Fruit fly (Drosophila melanogaster) whole organism, embryonic: ENCODE results near the gene Src64B.

ENCODE experiments used
- Bdp1 ChIP-seq: fragments of 200-800 bp; sonication (Bioruptor generic); optimal IDR thresholded peaks from 3 replicates; lab custom pipeline; 2016; ENCODE audit warnings: missing biosample characterization, missing genetic modification characterization
- C15 ChIP-seq: fragments of 200-800 bp; sonication (Bioruptor generic); IDR thresholded peaks from 3 replicates; pipeline ENCODE4 v1.3.6; 2022; ENCODE audit warnings: missing biosample characterization, missing genetic modification characterization
- CG10147 ChIP-seq: fragments of 200-800 bp; sonication (Bioruptor generic); optimal IDR thresholded peaks from 2 replicates; lab custom pipeline; 2019; ENCODE audit warnings: missing biosample characterization, mild to moderate bottlenecking, missing genetic modification characterization, moderate library complexity
- CG10267 ChIP-seq: fragments of 200-800 bp; sonication (Bioruptor generic); optimal IDR thresholded peaks from 2 replicates; lab custom pipeline; 2018; ENCODE audit warnings: missing biosample characterization, mild to moderate bottlenecking, missing genetic modification characterization, moderate library complexity
- CG10979 ChIP-seq: fragments of 200-800 bp; sonication (Bioruptor generic); optimal IDR thresholded peaks from 2 replicates; lab custom pipeline; 2018; ENCODE audit warnings: missing biosample characterization, mild to moderate bottlenecking, missing genetic modification characterization, moderate library complexity
- CG11085 ChIP-seq: fragments of 200-800 bp; sonication (Bioruptor generic); IDR thresholded peaks from 2 replicates; pipeline ENCODE4 v1.3.6; 2022; ENCODE audit warnings: missing biosample characterization, missing genetic modification characterization
- CG12104 ChIP-seq: fragments of 200-800 bp; sonication (Bioruptor generic); optimal IDR thresholded peaks from 3 replicates; lab custom pipeline; 2016; ENCODE audit warnings: missing biosample characterization, missing genetic modification characterization
- CG12219 ChIP-seq: fragments of 200-800 bp; sonication (Bioruptor generic); optimal IDR thresholded peaks from 3 replicates; lab custom pipeline; 2018; ENCODE audit warnings: missing biosample characterization, mild to moderate bottlenecking, missing genetic modification characterization
- CG13624 ChIP-seq: fragments of 200-800 bp; sonication (Bioruptor generic); optimal IDR thresholded peaks from 2 replicates; lab custom pipeline; 2016; ENCODE audit warnings: missing biosample characterization, missing genetic modification characterization
- CG14710 ChIP-seq: fragments of 200-800 bp; sonication (Bioruptor generic); optimal IDR thresholded peaks from 3 replicates; lab custom pipeline; 2019; ENCODE audit warnings: missing biosample characterization, mild to moderate bottlenecking, missing genetic modification characterization, moderate library complexity
- CG17361 ChIP-seq: fragments of 200-800 bp; sonication (Bioruptor generic); IDR thresholded peaks from 3 replicates; pipeline ENCODE4 v1.3.6; 2022; ENCODE audit warnings: missing biosample characterization, missing genetic modification characterization
- CG18619 ChIP-seq: fragments of 200-800 bp; sonication (Bioruptor generic); optimal IDR thresholded peaks from 3 replicates; lab custom pipeline; 2017; ENCODE audit warnings: missing biosample characterization, mild to moderate bottlenecking, missing genetic modification characterization
- CG2889 ChIP-seq: fragments of 200-800 bp; sonication (Bioruptor generic); IDR thresholded peaks from 3 replicates; pipeline ENCODE4 v1.3.6; 2022; ENCODE audit warnings: missing biosample characterization, missing genetic modification characterization
- CG3065 ChIP-seq: fragments of 200-800 bp; sonication (Bioruptor generic); optimal IDR thresholded peaks from 2 replicates; lab custom pipeline; 2016; ENCODE audit warnings: missing biosample characterization, missing genetic modification characterization
- CG33213 ChIP-seq: fragments of 200-800 bp; sonication (Bioruptor generic); optimal IDR thresholded peaks from 3 replicates; lab custom pipeline; 2016; ENCODE audit warnings: missing biosample characterization, missing genetic modification characterization
- CG4404 ChIP-seq: fragments of 200-800 bp; sonication (Bioruptor generic); IDR thresholded peaks from 2 replicates; pipeline ENCODE4 v1.3.6; 2022; ENCODE audit warnings: missing biosample characterization, missing genetic modification characterization
- CG5953 ChIP-seq: fragments of 200-800 bp; sonication (Bioruptor generic); IDR thresholded peaks from 2 replicates; pipeline ENCODE4 v1.3.6; 2022; ENCODE audit warnings: missing biosample characterization, missing genetic modification characterization
- CG6254 ChIP-seq: fragments of 200-800 bp; sonication (Bioruptor generic); optimal IDR thresholded peaks from 3 replicates; lab custom pipeline; 2017; ENCODE audit warnings: mild to moderate bottlenecking, missing biosample characterization, missing genetic modification reagents, missing genetic modification characterization
- CG6854 ChIP-seq: fragments of 200-800 bp; sonication (Bioruptor generic); optimal IDR thresholded peaks from 3 replicates; lab custom pipeline; 2017; ENCODE audit warnings: missing biosample characterization, mild to moderate bottlenecking, missing genetic modification characterization
- CG8359 ChIP-seq: fragments of 200-800 bp; sonication (Bioruptor generic); optimal IDR thresholded peaks from 2 replicates; lab custom pipeline; 2017; ENCODE audit warnings: missing biosample characterization, mild to moderate bottlenecking, missing genetic modification characterization, borderline replicate concordance
- CG9797 ChIP-seq: fragments of 200-800 bp; sonication (Bioruptor generic); optimal IDR thresholded peaks from 3 replicates; lab custom pipeline; 2018; ENCODE audit warnings: missing biosample characterization, mild to moderate bottlenecking, missing genetic modification characterization
- D ChIP-seq, 2 experiments: fragments of 200-800 bp in 1 of 2; fragments of >200 bp in 1 of 2; sonication (Bioruptor generic) in 1 of 2; optimal IDR thresholded peaks; 2 replicates in 1 of 2; 3 replicates in 1 of 2; lab custom pipeline; 2017; ENCODE audit warnings: mild to moderate bottlenecking in 1 of 2, missing biosample characterization in 1 of 2, missing genetic modification characterization in 1 of 2, missing genetic modification reagents in 1 of 2
- Doc3 ChIP-seq: fragments of 200-800 bp; sonication (Bioruptor generic); IDR thresholded peaks from 3 replicates; pipeline ENCODE4 v1.3.6; 2022; ENCODE audit warnings: missing biosample characterization, missing genetic modification characterization; ENCODE audit not compliant: partially characterized antibody
- ERR ChIP-seq: fragments of 200-800 bp; sonication (Bioruptor generic); optimal IDR thresholded peaks from 2 replicates; lab custom pipeline; 2016; ENCODE audit warnings: missing biosample characterization, missing genetic modification characterization
- HLH54F ChIP-seq: fragments of 200-800 bp; sonication (Bioruptor generic); optimal IDR thresholded peaks from 3 replicates; lab custom pipeline; 2016; ENCODE audit warnings: missing biosample characterization, missing genetic modification characterization
- Hr51 ChIP-seq, 2 experiments: fragments of 200-800 bp; sonication (Bioruptor generic); optimal IDR thresholded peaks; 2 replicates in 1 of 2; 3 replicates in 1 of 2; lab custom pipeline; 2016 to 2018; ENCODE audit warnings: missing biosample characterization in 2 of 2, missing genetic modification characterization in 2 of 2, mild to moderate bottlenecking in 1 of 2, moderate library complexity in 1 of 2
- Max ChIP-seq: fragments of 200-800 bp; sonication (Bioruptor generic); optimal IDR thresholded peaks from 2 replicates; lab custom pipeline; 2016; ENCODE audit warnings: missing biosample characterization, mild to moderate bottlenecking, missing genetic modification characterization
- Rx ChIP-seq: fragments of 200-800 bp; sonication (Bioruptor generic); IDR thresholded peaks from 2 replicates; pipeline ENCODE4 v1.3.6; 2022; ENCODE audit warnings: missing biosample characterization, missing genetic modification characterization
- Stat92E ChIP-seq, 3 experiments: fragments of >200 bp in 2 of 3; fragments of 200-800 bp in 1 of 3; sonication (Bioruptor generic) in 1 of 3; optimal IDR thresholded peaks; 2 replicates each; lab custom pipeline; 2017 to 2019; ENCODE audit warnings: missing biosample characterization in 3 of 3, missing genetic modification characterization in 3 of 3, mild to moderate bottlenecking in 1 of 3, moderate library complexity in 1 of 3
- ap ChIP-seq: fragments of 200-800 bp; sonication (Bioruptor generic); IDR thresholded peaks from 2 replicates; pipeline ENCODE4 v1.3.6; 2022; ENCODE audit warnings: missing biosample characterization, missing genetic modification characterization
- ara ChIP-seq: fragments of 200-800 bp; sonication (Bioruptor generic); IDR thresholded peaks from 2 replicates; pipeline ENCODE4 v1.3.6; 2022; ENCODE audit warnings: missing biosample characterization, missing genetic modification characterization
- bbx ChIP-seq: fragments of 200-800 bp; sonication (Bioruptor generic); IDR thresholded peaks from 2 replicates; pipeline ENCODE4 v1.3.6; 2022; ENCODE audit warnings: missing biosample characterization, missing genetic modification characterization; ENCODE audit not compliant: partially characterized antibody
- chif ChIP-seq, 2 experiments: fragments of 200-800 bp; sonication (Bioruptor generic); optimal IDR thresholded peaks; 3 replicates each; lab custom pipeline; 2016; ENCODE audit warnings: missing biosample characterization in 2 of 2, missing genetic modification characterization in 2 of 2
- crc ChIP-seq: fragments of 200-800 bp; sonication (Bioruptor generic); optimal IDR thresholded peaks from 2 replicates; lab custom pipeline; 2016; ENCODE audit warnings: missing biosample characterization, missing genetic modification characterization
- croc ChIP-seq: fragments of 200-800 bp; sonication (Bioruptor generic); conservative IDR thresholded peaks from 3 replicates; pipeline ENCODE4 v1.3.6; 2022; ENCODE audit warnings: missing biosample characterization, missing genetic modification characterization
- da ChIP-seq: fragments of 200-800 bp; sonication (Bioruptor generic); optimal IDR thresholded peaks from 2 replicates; lab custom pipeline; 2016; ENCODE audit warnings: missing biosample characterization, missing genetic modification characterization
- fd102C ChIP-seq: fragments of 200-800 bp; sonication (Bioruptor generic); optimal IDR thresholded peaks from 2 replicates; lab custom pipeline; 2018; ENCODE audit warnings: missing biosample characterization, mild to moderate bottlenecking, missing genetic modification characterization, moderate library complexity
- kah ChIP-seq: fragments of 200-800 bp; sonication (Bioruptor generic); optimal IDR thresholded peaks from 2 replicates; lab custom pipeline; 2018; ENCODE audit warnings: missing biosample characterization, mild to moderate bottlenecking, missing genetic modification characterization
- knrl ChIP-seq: fragments of 200-800 bp; sonication (Bioruptor generic); IDR thresholded peaks from 3 replicates; pipeline ENCODE4 v1.3.6; 2022; ENCODE audit warnings: missing biosample characterization, missing genetic modification characterization; ENCODE audit not compliant: partially characterized antibody
- lmd ChIP-seq: fragments of 200-800 bp; sonication (Bioruptor generic); IDR thresholded peaks from 2 replicates; pipeline ENCODE4 v1.3.6; 2022; ENCODE audit warnings: missing biosample characterization, missing genetic modification characterization
- oc ChIP-seq: fragments of 200-800 bp; sonication (Bioruptor generic); optimal IDR thresholded peaks from 2 replicates; lab custom pipeline; 2018; ENCODE audit warnings: missing biosample characterization, mild to moderate bottlenecking, missing genetic modification characterization, moderate library complexity
- psq ChIP-seq: fragments of 200-800 bp; sonication (Bioruptor generic); optimal IDR thresholded peaks from 2 replicates; lab custom pipeline; 2017; ENCODE audit warnings: missing biosample characterization, missing genetic modification characterization
- ranshi ChIP-seq: fragments of 200-800 bp; sonication (Bioruptor generic); IDR thresholded peaks from 2 replicates; pipeline ENCODE4 v1.3.6; 2022; ENCODE audit warnings: missing biosample characterization, missing genetic modification characterization
- repo ChIP-seq: fragments of 200-800 bp; sonication (Bioruptor generic); optimal IDR thresholded peaks from 2 replicates; lab custom pipeline; 2016; ENCODE audit warnings: missing biosample characterization, missing genetic modification characterization
- salm ChIP-seq: fragments of 200-800 bp; sonication (Bioruptor generic); optimal IDR thresholded peaks from 2 replicates; lab custom pipeline; 2018; ENCODE audit warnings: missing biosample characterization, mild to moderate bottlenecking, missing genetic modification characterization
- shn ChIP-seq: fragments of 200-800 bp; sonication (Bioruptor generic); optimal IDR thresholded peaks from 3 replicates; lab custom pipeline; 2016; ENCODE audit warnings: missing biosample characterization, missing genetic modification characterization
- so ChIP-seq: fragments of 200-800 bp; sonication (Bioruptor generic); IDR thresholded peaks from 3 replicates; pipeline ENCODE4 v1.3.6; 2022; ENCODE audit warnings: missing biosample characterization, missing genetic modification characterization
- unpg ChIP-seq: fragments of 200-800 bp; sonication (Bioruptor generic); optimal IDR thresholded peaks from 3 replicates; lab custom pipeline; 2018; ENCODE audit warnings: missing biosample characterization, mild to moderate bottlenecking, missing genetic modification characterization, moderate library complexity
- zen2 ChIP-seq: fragments of 200-800 bp; sonication (Bioruptor generic); IDR thresholded peaks from 3 replicates; pipeline ENCODE4 v1.3.6; 2022; ENCODE audit warnings: missing biosample characterization, missing genetic modification characterization; ENCODE audit not compliant: partially characterized antibody
- zfh1 ChIP-seq: fragments of 200-800 bp; sonication (Bioruptor generic); IDR thresholded peaks from 3 replicates; pipeline ENCODE4 v1.3.6; 2022; ENCODE audit warnings: missing biosample characterization, missing genetic modification characterization

The Src64B gene

DNA sequence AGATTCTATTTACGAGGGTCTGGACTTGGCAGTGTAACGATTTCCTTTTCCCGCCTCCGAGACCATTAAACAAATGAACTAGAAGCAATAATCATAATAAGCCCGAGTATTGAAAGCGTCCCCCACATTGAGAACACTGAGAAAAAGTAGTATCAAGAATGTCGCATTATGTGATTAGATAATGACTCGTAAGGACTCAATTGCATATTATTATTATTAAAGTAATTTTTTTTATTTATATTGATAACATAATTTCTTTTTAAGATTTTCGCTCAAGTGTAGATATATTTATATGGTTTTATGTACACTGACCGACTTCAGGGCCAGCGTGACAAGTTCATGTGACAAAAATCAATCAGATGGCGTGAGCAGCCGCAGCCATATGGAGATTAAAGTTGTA lies 22.6 kb downstream of the Src64B start (continued):
- TF ChIP-seq CG6254 (GFP tag; lab: Kevin White, UChicago), result peak; percentile 12
- no peak for TF ChIP-seq shn (GFP tag; lab: Kevin White, UChicago)
- no peak for TF ChIP-seq CG5953 (GFP tag; lab: Robert Waterston, UW)
- TF ChIP-seq lmd (GFP tag; lab: Robert Waterston, UW), result peak; percentile 55
- peak in 1 of 2 experiments; percentile 62 for TF ChIP-seq Hr51 (GFP tag; optimal IDR thresholded peaks at IDR 0.05; lab: Kevin White, UChicago)
- peak; percentile 19 for TF ChIP-seq oc (tag; lab: Kevin White, UChicago)
- no peak for TF ChIP-seq CG3065 (GFP tag; lab: Kevin White, UChicago)
- no peak for TF ChIP-seq CG6854 (GFP tag; lab: Kevin White, UChicago)
- TF ChIP-seq ERR, result no peak
- no peak for TF ChIP-seq chif (GFP tag; optimal IDR thresholded peaks at IDR 0.05; lab: Kevin White, UChicago)
- peak; percentile 36 for TF ChIP-seq CG14710
- TF ChIP-seq salm, result no peak
- no peak for TF ChIP-seq knrl (GFP tag; lab: Robert Waterston, UW)
- peak; percentile 69 for TF ChIP-seq unpg (GFP tag; lab: Kevin White, UChicago)
- no peak for TF ChIP-seq CG4404 (GFP tag; lab: Robert Waterston, UW)
- no peak for TF ChIP-seq repo
- TF ChIP-seq CG33213 (GFP tag; lab: Kevin White, UChicago), result no peak
- no peak for TF ChIP-seq Max (GFP tag; lab: Kevin White, UChicago)
- TF ChIP-seq Bdp1 (GFP tag; lab: Kevin White, UChicago), result no peak
- no peak for TF ChIP-seq CG12104 (GFP tag; lab: Kevin White, UChicago)
- TF ChIP-seq HLH54F (GFP tag; lab: Kevin White, UChicago), result no peak
- no peak for TF ChIP-seq Rx (GFP tag; lab: Robert Waterston, UW)
- peak; percentile 42 for TF ChIP-seq ara (GFP tag; lab: Robert Waterston, UW)
- no peak for TF ChIP-seq CG11085 (GFP tag; lab: Robert Waterston, UW)
- TF ChIP-seq CG10979 (tag; lab: Kevin White, UChicago), result peak; percentile 54
- peak; percentile 40; the same call in 1 of the 2 replicates for TF ChIP-seq ranshi
- TF ChIP-seq C15 (GFP tag; lab: Robert Waterston, UW), result no peak
- no peak for TF ChIP-seq kah (GFP tag; lab: Kevin White, UChicago)
- peak; percentile 57 for TF ChIP-seq ap (GFP tag; lab: Robert Waterston, UW)
- TF ChIP-seq crc, result no peak
- 0 out of 3 replicates have a peak, but pooled peaks have one; percentile 36 for TF ChIP-seq zfh1
- no peak for TF ChIP-seq da (GFP tag; lab: Kevin White, UChicago)
- no peak for TF ChIP-seq psq
- TF ChIP-seq Stat92E (GFP tag; optimal IDR thresholded peaks at IDR 0.05; lab: Kevin White, UChicago), result no peak
- TF ChIP-seq Doc3 (GFP tag; lab: Robert Waterston, UW), result no peak
- TF ChIP-seq so (GFP tag; lab: Robert Waterston, UW), result no peak
- no peak for TF ChIP-seq fd102C (GFP tag; lab: Kevin White, UChicago)
- no peak for TF ChIP-seq CG12219 (GFP tag; lab: Kevin White, UChicago)
- TF ChIP-seq CG13624 (GFP tag; lab: Kevin White, UChicago), result no peak
- no peak for TF ChIP-seq CG18619
- TF ChIP-seq CG10267 (tag; lab: Kevin White, UChicago), result peak; percentile 39
- TF ChIP-seq CG2889 (GFP tag; lab: Robert Waterston, UW), result no peak
- no peak for TF ChIP-seq croc (GFP tag; lab: Robert Waterston, UW)
- TF ChIP-seq D (optimal IDR thresholded peaks at IDR 0.05; lab: Kevin White, UChicago), result no peak
- TF ChIP-seq D (GFP tag; optimal IDR thresholded peaks at IDR 0.05; lab: Kevin White, UChicago), result peak; percentile 7
- TF ChIP-seq CG9797 (GFP tag; lab: Kevin White, UChicago), result no peak
- TF ChIP-seq zen2 (GFP tag; lab: Robert Waterston, UW), result no peak
- TF ChIP-seq CG10147 (GFP tag; lab: Kevin White, UChicago), result peak; percentile 22
- TF ChIP-seq CG17361, result peak; percentile 36; the same call in 1 of the 3 replicates
- TF ChIP-seq CG8359 (GFP tag; lab: Kevin White, UChicago), result no peak
- no peak for TF ChIP-seq bbx (GFP tag; lab: Robert Waterston, UW)
